Fruit fly (Drosophila melanogaster) S2 (cell line): Measurements from ENCODE around the gene Larp7.

Experiments used
- CG8478 ChIP-seq: fragments of >200 bp; optimal IDR thresholded peaks from 2 replicates; lab custom pipeline; 2018
- CTCF ChIP-seq, 2 experiments: fragments of >200 bp; optimal IDR thresholded peaks; 2 replicates each; lab custom pipeline; 2018

dm6 chrX:9200234-9200633 lies 43.4 kb upstream of the Larp7 start:
- TF ChIP-seq CTCF (optimal IDR thresholded peaks at IDR 0.05; lab: Kevin White, UChicago) (no peak), CG8478 (lab: Kevin White, UChicago) (no peak)
